Worm (Caenorhabditis elegans): ENCODE measurements around the gene F13H8.2.
A peak's percentile ranks its signal among the peaks of the same experiment; 100 is the strongest.

The F13H8.2 gene

DNA sequence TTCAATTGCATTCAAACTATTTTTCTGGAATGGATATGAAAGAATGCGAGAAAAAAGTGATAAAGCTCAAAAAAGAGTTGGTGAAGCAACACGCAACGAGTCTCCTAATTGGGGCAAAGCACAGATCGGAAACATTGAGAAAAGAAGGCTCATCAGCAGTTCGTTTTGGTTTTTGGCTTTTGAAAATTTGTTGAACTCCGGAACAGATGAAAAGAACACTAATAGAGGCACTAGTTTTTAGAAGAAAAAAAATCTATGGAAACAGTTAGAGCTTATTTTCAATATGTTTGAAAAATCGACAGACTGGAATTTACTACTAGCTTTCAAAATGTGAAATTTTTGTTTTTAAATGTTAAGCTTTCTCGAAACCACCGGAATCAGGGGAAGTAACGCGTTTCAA, 41.7 kb downstream of the F13H8.2 start:
- TF ChIP-seq Y22D7AL.16 (tag; optimal IDR thresholded peaks at IDR 0.05): no peak
- no peak for TF ChIP-seq fax-1 (tag; optimal IDR thresholded peaks at IDR 0.05)
- no peak for TF ChIP-seq ceh-24 (tag; optimal IDR thresholded peaks at IDR 0.05)
- no peak for TF ChIP-seq lin-11 (tag; optimal IDR thresholded peaks at IDR 0.05)
- no peak for TF ChIP-seq ceh-14 (tag; optimal IDR thresholded peaks at IDR 0.05)
- no peak for TF ChIP-seq hlh-6 (tag; optimal IDR thresholded peaks at IDR 0.05)
- TF ChIP-seq pros-1 (tag; optimal IDR thresholded peaks at IDR 0.05): no peak
- TF ChIP-seq unc-86 (tag; optimal IDR thresholded peaks at IDR 0.05): no peak
- no peak for TF ChIP-seq nhr-232 (tag; optimal IDR thresholded peaks at IDR 0.05)
- no peak for TF ChIP-seq pqm-1 (tag; optimal IDR thresholded peaks at IDR 0.05)
- no peak for TF ChIP-seq hlh-8 (tag; optimal IDR thresholded peaks at IDR 0.05)

DNA sequence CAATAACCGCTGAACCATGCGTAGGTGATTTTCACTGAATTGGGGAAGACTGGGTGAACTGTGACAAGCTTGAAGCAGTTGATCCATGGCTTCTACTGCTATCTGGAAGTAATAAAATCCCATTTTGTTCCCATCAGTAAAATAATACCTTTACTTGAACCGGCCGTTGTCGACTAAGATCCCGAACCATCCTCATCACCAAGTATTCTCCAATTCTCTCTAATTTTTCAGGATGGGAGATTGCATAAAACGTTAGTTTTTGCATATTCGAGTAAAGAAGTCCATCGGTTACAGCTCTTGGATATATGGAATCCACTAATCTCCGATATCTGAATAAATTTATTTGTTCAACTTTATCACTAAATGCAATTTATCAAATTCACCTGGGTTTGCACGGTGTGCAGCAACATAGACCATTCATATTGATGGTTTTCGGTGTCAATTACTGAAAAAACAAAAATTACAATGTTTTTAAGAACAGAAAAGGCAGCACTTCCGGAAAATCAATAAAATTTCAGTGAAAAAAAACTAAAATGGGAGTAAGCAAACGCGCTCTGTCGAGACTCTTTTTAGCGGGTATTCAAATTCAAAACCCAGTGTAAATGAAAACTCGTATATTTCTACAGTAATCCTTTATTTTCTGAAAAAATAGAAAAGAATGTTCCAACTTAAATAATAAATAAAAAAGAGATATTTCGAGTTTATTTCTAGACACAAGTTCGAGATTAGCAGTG, 50.7 kb downstream of the F13H8.2 start, which contains the start of gene efr-3:
efr-3 (minus strand) TSS at position 505 of the 734 bp plus-strand sequence.
- TF ChIP-seq nhr-232 (tag; optimal IDR thresholded peaks at IDR 0.05) (no peak), ceh-48 (tag; optimal IDR thresholded peaks at IDR 0.05) (peak; percentile 90), syd-9 (tag; optimal IDR thresholded peaks at IDR 0.05) (no peak), unc-42 (tag; optimal IDR thresholded peaks at IDR 0.05) (peak; percentile 6), pros-1 (tag; optimal IDR thresholded peaks at IDR 0.05) (no peak), C08G9.2 (tag; optimal IDR thresholded peaks at IDR 0.05) (no peak), hlh-8 (tag; optimal IDR thresholded peaks at IDR 0.05) (no peak)

DNA sequence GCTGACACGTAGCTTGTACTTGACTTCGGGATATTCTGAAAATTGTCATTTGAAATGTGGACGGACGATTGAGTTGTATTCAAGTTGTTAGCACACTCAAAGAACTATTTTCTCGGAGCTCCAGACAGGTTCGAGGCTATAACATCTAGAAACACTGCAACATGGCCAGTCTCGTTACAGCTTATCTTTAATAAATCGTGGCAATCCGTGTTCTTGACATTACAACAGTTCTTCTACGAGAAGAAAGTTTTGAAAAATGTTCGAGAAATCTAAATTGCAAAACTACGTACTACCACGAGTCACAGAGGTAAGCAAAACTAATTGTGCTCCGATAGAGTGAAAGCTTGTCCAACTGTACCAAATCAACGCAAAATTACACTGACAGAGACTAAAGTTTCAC, 51.9 kb downstream of the F13H8.2 start:
- TF ChIP-seq ceh-31 (tag; optimal IDR thresholded peaks at IDR 0.05) (no peak), F13H6.1 (tag; optimal IDR thresholded peaks at IDR 0.05) (no peak), npax-4 (tag; optimal IDR thresholded peaks at IDR 0.05) (no peak), zip-5 (tag; optimal IDR thresholded peaks at IDR 0.05) (no peak)

DNA sequence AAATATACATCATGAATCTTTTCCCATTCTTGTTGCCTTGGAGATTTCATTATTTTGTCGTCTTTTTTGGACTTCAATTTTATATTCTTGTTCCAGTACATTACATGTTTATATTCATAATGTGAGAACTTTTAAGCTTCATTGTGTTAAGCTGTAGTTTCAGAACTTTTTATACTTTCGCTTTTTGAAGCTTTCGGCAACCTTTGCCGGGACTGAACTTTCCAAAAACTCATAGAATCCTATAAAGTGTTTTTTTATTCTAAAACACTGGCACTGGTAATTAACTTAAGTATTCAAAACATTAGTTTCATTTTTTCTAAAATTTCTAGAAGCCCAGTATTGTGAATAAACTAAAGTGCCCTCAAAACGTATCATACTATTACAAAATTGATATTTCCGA, 52.8 kb downstream of the F13H8.2 start, which contains the start of gene C32D5.4:
C32D5.4 (minus strand) TSS at position 101 of the 400 bp plus-strand sequence.
- no peak for TF ChIP-seq ceh-2 (tag; optimal IDR thresholded peaks at IDR 0.05)
- TF ChIP-seq C38D4.7 (GFP tag; optimal IDR thresholded peaks at IDR 0.05): no peak
- TF ChIP-seq tbx-2 (tag; optimal IDR thresholded peaks at IDR 0.05): no peak
- TF ChIP-seq ets-4 (tag; optimal IDR thresholded peaks at IDR 0.05): no peak
- no peak for TF ChIP-seq hlh-6 (tag; optimal IDR thresholded peaks at IDR 0.05)
- no peak for TF ChIP-seq ceh-30 (tag; optimal IDR thresholded peaks at IDR 0.05)
- no peak for TF ChIP-seq lin-11 (tag; optimal IDR thresholded peaks at IDR 0.05)
- TF ChIP-seq unc-55 (GFP tag; optimal IDR thresholded peaks at IDR 0.05): no peak
